Worm (Caenorhabditis elegans): Measurements from ENCODE around the gene dnj-20.

dnj-20 gene

ce11 chrII:9658915-9659314, 34.9 kb upstream of the dnj-20 start, which contains the start of gene ZK1320.2:
ZK1320.2 (minus strand) TSS chrII:9659002.
- TF ChIP-seq ham-2 (GFP tag; optimal IDR thresholded peaks at IDR 0.05), result no peak
- no peak for TF ChIP-seq sptf-1 (tag; optimal IDR thresholded peaks at IDR 0.05)
- TF ChIP-seq mab-5 (tag; optimal IDR thresholded peaks at IDR 0.05), result no peak
- no peak for TF ChIP-seq lsy-2 (tag; optimal IDR thresholded peaks at IDR 0.05)
- TF ChIP-seq unc-62 (GFP tag; optimal IDR thresholded peaks at IDR 0.05), result no peak
- no peak for TF ChIP-seq nhr-28 (tag; optimal IDR thresholded peaks at IDR 0.05)
- no peak for TF ChIP-seq unc-39 (tag; optimal IDR thresholded peaks at IDR 0.05)
- no peak for TF ChIP-seq ceh-83 (GFP tag; optimal IDR thresholded peaks at IDR 0.05)
- TF ChIP-seq hlh-1 (tag; optimal IDR thresholded peaks at IDR 0.05), result no peak
- no peak for TF ChIP-seq zip-8 (tag; optimal IDR thresholded peaks at IDR 0.05)
- TF ChIP-seq ztf-11 (tag; optimal IDR thresholded peaks at IDR 0.05), result no peak
- no peak for TF ChIP-seq sem-2 (GFP tag; optimal IDR thresholded peaks at IDR 0.05)
- TF ChIP-seq tbx-8 (GFP tag; optimal IDR thresholded peaks at IDR 0.05), result no peak
- TF ChIP-seq ceh-43 (GFP tag; optimal IDR thresholded peaks at IDR 0.05), result no peak
- no peak for TF ChIP-seq lin-32 (GFP tag; optimal IDR thresholded peaks at IDR 0.05)

DNA sequence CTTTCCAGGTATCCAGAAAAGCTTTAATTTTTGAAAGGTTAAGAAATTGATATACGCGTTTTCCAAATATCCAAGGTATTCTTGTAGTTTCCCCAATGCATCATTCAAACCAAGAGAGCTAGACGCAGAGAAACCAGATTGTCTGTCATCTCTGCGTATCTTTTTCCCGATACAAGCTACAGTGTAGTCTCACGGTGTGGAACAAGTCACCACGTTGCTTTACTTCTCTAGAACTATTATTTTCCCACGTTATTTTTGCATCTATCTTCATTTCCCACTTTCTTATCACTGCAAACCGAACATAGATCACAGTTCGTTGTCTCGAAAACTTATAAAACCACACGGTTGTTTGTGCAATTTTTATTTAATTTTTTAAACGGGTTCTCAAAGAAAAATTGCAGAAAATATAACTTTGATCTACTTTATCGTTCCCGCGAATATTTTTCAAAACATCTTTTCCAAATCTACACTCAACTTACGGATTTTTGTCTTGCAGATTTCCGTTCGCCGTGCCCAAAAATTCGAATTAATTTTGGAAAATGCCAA, 32.3 kb upstream of the dnj-20 start, which contains the start of gene gstk-1:
TSS of gene gstk-1 (plus strand) at position 496 of the 546 bp plus-strand sequence.
- no peak for TF ChIP-seq ham-2 (GFP tag; optimal IDR thresholded peaks at IDR 0.05)
- no peak for TF ChIP-seq bed-3 (GFP tag; optimal IDR thresholded peaks at IDR 0.05)
- TF ChIP-seq ztf-11 (tag; optimal IDR thresholded peaks at IDR 0.05), result no peak
- TF ChIP-seq flh-1 (GFP tag; optimal IDR thresholded peaks at IDR 0.05), result no peak
- no peak for TF ChIP-seq unc-62 (GFP tag; optimal IDR thresholded peaks at IDR 0.05)
- TF ChIP-seq elt-1 (tag; optimal IDR thresholded peaks at IDR 0.05; ENCODE audit: borderline replicate concordance, insufficient read depth), result no peak
- TF ChIP-seq mls-2 (tag; optimal IDR thresholded peaks at IDR 0.05), result no peak
- no peak for TF ChIP-seq snpc-4 (tag; optimal IDR thresholded peaks at IDR 0.05)
- no peak for TF ChIP-seq nhr-237 (tag; optimal IDR thresholded peaks at IDR 0.05)
- no peak for TF ChIP-seq pha-4 (tag; optimal IDR thresholded peaks at IDR 0.05)

- peak; percentile 69 for TF ChIP-seq zip-8 (tag; optimal IDR thresholded peaks at IDR 0.05)
- no peak for TF ChIP-seq cnd-1 (tag; optimal IDR thresholded peaks at IDR 0.05)
- TF ChIP-seq unc-62 (GFP tag; optimal IDR thresholded peaks at IDR 0.05), result peak; percentile 39
- peak; percentile 12 for TF ChIP-seq elt-1 (tag; optimal IDR thresholded peaks at IDR 0.05; ENCODE audit: borderline replicate concordance, insufficient read depth)
- no peak for TF ChIP-seq lin-13 (tag; optimal IDR thresholded peaks at IDR 0.05)
- TF ChIP-seq flh-1 (GFP tag; optimal IDR thresholded peaks at IDR 0.05), result no peak
- no peak for TF ChIP-seq snpc-4 (tag; optimal IDR thresholded peaks at IDR 0.05)
- no peak for TF ChIP-seq ham-2 (GFP tag; optimal IDR thresholded peaks at IDR 0.05)
- TF ChIP-seq lsy-2 (tag; optimal IDR thresholded peaks at IDR 0.05), result no peak
- TF ChIP-seq unc-120 (tag; optimal IDR thresholded peaks at IDR 0.05; ENCODE audit: poor library complexity, severe bottlenecking), result no peak
- TF ChIP-seq unc-39 (tag; optimal IDR thresholded peaks at IDR 0.05), result no peak
- no peak for TF ChIP-seq nhr-12 (tag; optimal IDR thresholded peaks at IDR 0.05)
- no peak for TF ChIP-seq sptf-1 (tag; optimal IDR thresholded peaks at IDR 0.05)
These were observed 31.7 kb upstream of the dnj-20 start, which contains the start of gene ZK1307.1 for ce11 chrII:9655530-9656139. ZK1307.1 (minus strand) TSS chrII:9655580.

ce11 chrII:9653679-9654078, 29.7 kb upstream of the dnj-20 start, which contains the start of gene ZK1307.2:
ZK1307.2 (minus strand) TSS chrII:9653952.
- TF ChIP-seq flh-1 (GFP tag; optimal IDR thresholded peaks at IDR 0.05) (no peak), ceh-83 (GFP tag; optimal IDR thresholded peaks at IDR 0.05) (no peak), ces-1 (GFP tag; optimal IDR thresholded peaks at IDR 0.05) (no peak), pha-4 (tag; optimal IDR thresholded peaks at IDR 0.05) (no peak), snpc-4 (tag; optimal IDR thresholded peaks at IDR 0.05) (no peak), nhr-237 (tag; optimal IDR thresholded peaks at IDR 0.05) (no peak), ceh-39 (tag; optimal IDR thresholded peaks at IDR 0.05) (no peak), ceh-43 (GFP tag; optimal IDR thresholded peaks at IDR 0.05) (no peak), cnd-1 (tag; optimal IDR thresholded peaks at IDR 0.05) (no peak), bed-3 (GFP tag; optimal IDR thresholded peaks at IDR 0.05) (no peak), ztf-11 (tag; optimal IDR thresholded peaks at IDR 0.05) (no peak), lin-13 (tag; optimal IDR thresholded peaks at IDR 0.05) (no peak), tbx-8 (GFP tag; optimal IDR thresholded peaks at IDR 0.05) (no peak), lin-32 (GFP tag; optimal IDR thresholded peaks at IDR 0.05) (no peak), elt-1 (tag; optimal IDR thresholded peaks at IDR 0.05; ENCODE audit: borderline replicate concordance, insufficient read depth) (no peak), M03D4.4 (tag; optimal IDR thresholded peaks at IDR 0.05) (no peak), zip-8 (tag; optimal IDR thresholded peaks at IDR 0.05) (no peak), mep-1 (tag; optimal IDR thresholded peaks at IDR 0.05) (no peak), drap-1 (GFP tag; optimal IDR thresholded peaks at IDR 0.05) (no peak)
